Fruit fly (Drosophila melanogaster): ENCODE measurements around the gene Lcp65Ab2.

Gene Lcp65Ab2

DNA sequence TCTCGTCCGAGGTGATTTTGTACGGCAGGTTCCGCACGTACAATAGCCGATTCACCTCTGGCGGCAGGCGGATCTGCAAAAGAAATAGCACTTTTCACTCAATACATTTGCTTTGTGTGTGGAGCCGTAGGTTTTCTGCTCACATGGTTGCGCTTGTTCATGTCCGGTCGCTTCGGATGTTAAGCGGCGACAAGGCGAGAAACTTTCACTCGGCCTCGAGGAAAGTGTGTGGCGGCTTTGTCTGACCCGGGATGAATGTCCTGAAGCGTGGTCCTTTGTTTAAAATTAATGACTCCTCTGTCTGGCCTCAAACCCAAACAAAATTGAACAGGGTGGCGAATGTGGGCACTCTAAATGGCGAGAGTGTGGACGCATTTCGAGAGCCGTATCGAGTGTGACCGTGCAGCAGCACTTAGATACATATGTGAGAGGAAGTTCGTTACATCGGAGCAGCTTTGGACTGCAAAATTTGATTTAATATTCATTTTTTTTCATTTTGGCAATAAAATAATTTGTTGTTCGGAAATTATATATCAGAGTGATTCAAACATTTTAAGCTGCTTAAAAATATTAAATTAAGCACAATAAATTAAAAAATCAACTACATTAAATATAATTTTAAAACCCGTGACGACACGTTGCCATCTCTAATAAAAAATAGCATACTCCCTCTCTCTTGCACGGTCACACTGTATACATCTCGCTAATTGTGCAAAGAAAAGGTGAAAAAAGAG lies 46.5 kb downstream of the Lcp65Ab2 start, which contains the start of the genes Sf3b6 and Tnpo (continued):
- TF ChIP-seq zen (tag; optimal IDR thresholded peaks at IDR 0.05) = peak; percentile 83
- TF ChIP-seq C15 (GFP tag; IDR thresholded peaks at IDR 0.05) = peak; percentile 13; the same call in 1 of the 3 replicates
- peak; percentile 34 for TF ChIP-seq CG4282 (GFP tag; optimal IDR thresholded peaks at IDR 0.05)
- TF ChIP-seq grn (GFP tag; optimal IDR thresholded peaks at IDR 0.05) = no peak
- peak; percentile 73; the same call in 2 of the 3 replicates for TF ChIP-seq so (GFP tag; IDR thresholded peaks at IDR 0.05)
- peak; percentile 47; the same call in 2 of the 3 replicates for TF ChIP-seq CG14860 (GFP tag; IDR thresholded peaks at IDR 0.05; ENCODE audit: partially characterized antibody)
- peak; percentile 86 for TF ChIP-seq CG32772 (GFP tag; IDR thresholded peaks at IDR 0.05)
- no peak for TF ChIP-seq ewg (GFP tag; optimal IDR thresholded peaks at IDR 0.05)
- peak; percentile 31 for TF ChIP-seq slp2 (GFP tag; optimal IDR thresholded peaks at IDR 0.05)
- TF ChIP-seq seq (GFP tag; IDR thresholded peaks at IDR 0.05) = peak; percentile 77
- no peak for TF ChIP-seq crol (GFP tag; IDR thresholded peaks at IDR 0.05)
- peak; percentile 88 for TF ChIP-seq CG9215 (GFP tag; IDR thresholded peaks at IDR 0.05)
- TF ChIP-seq Dp (GFP tag; optimal IDR thresholded peaks at IDR 0.05) = peak; percentile 21
- peak; percentile 58 for TF ChIP-seq psq (GFP tag; optimal IDR thresholded peaks at IDR 0.05)
- no peak for TF ChIP-seq BtbVII (GFP tag; optimal IDR thresholded peaks at IDR 0.05)
- TF ChIP-seq tgo (GFP tag; IDR thresholded peaks at IDR 0.05) = peak; percentile 86
- peak; percentile 47 for TF ChIP-seq CG17802 (tag; optimal IDR thresholded peaks at IDR 0.05)
- TF ChIP-seq ems (GFP tag; optimal IDR thresholded peaks at IDR 0.05) = peak; percentile 63
- peak; percentile 89 for TF ChIP-seq BEAF-32 (GFP tag; optimal IDR thresholded peaks at IDR 0.05)
- peak; percentile 29 for TF ChIP-seq emc (GFP tag; optimal IDR thresholded peaks at IDR 0.05)
- no peak for TF ChIP-seq ac (GFP tag; optimal IDR thresholded peaks at IDR 0.05)
- TF ChIP-seq usp (GFP tag; optimal IDR thresholded peaks at IDR 0.05) = no peak
- TF ChIP-seq bcd (GFP tag; optimal IDR thresholded peaks at IDR 0.05) = peak; percentile 85
- TF ChIP-seq CG11504 (tag; optimal IDR thresholded peaks at IDR 0.05) = no peak
- TF ChIP-seq zen2 (GFP tag; IDR thresholded peaks at IDR 0.05; ENCODE audit: partially characterized antibody) = no peak; the same call in 2 of the 3 replicates
- TF ChIP-seq Spps (tag; optimal IDR thresholded peaks at IDR 0.05) = peak; percentile 48
- no peak for TF ChIP-seq CG31365 (tag; optimal IDR thresholded peaks at IDR 0.05)
- no peak for TF ChIP-seq sima (GFP tag; optimal IDR thresholded peaks at IDR 0.05)
- peak; percentile 63 for TF ChIP-seq Bdp1 (GFP tag; optimal IDR thresholded peaks at IDR 0.05)
- peak; percentile 18; the same call in 1 of the 2 replicates for TF ChIP-seq nerfin-2 (GFP tag; IDR thresholded peaks at IDR 0.05; ENCODE audit: partially characterized antibody)
- no peak for TF ChIP-seq Vsx1 (GFP tag; optimal IDR thresholded peaks at IDR 0.05)
- TF ChIP-seq Usf (GFP tag; optimal IDR thresholded peaks at IDR 0.05) = peak; percentile 79
- peak; percentile 61 for TF ChIP-seq CG13287 (GFP tag; IDR thresholded peaks at IDR 0.05; ENCODE audit: partially characterized antibody)
- TF ChIP-seq CG3163 (GFP tag; optimal IDR thresholded peaks at IDR 0.05) = peak; percentile 16
- TF ChIP-seq fru (optimal IDR thresholded peaks at IDR 0.05) = no peak
- no peak for TF ChIP-seq Hmr (GFP tag; optimal IDR thresholded peaks at IDR 0.05)
- TF ChIP-seq CG31441 (GFP tag; IDR thresholded peaks at IDR 0.05) = no peak
- TF ChIP-seq CG9932 (GFP tag; IDR thresholded peaks at IDR 0.05) = peak; percentile 93
- no peak for TF ChIP-seq exex (tag; optimal IDR thresholded peaks at IDR 0.05)
- TF ChIP-seq p53 (GFP tag; optimal IDR thresholded peaks at IDR 0.05) = peak; percentile 35
- TF ChIP-seq CG6689 (GFP tag; IDR thresholded peaks at IDR 0.05) = peak; percentile 91
- TF ChIP-seq odd (GFP tag; optimal IDR thresholded peaks at IDR 0.05) = no peak
- TF ChIP-seq CG1602 (GFP tag; optimal IDR thresholded peaks at IDR 0.05) = peak; percentile 88
- no peak for TF ChIP-seq CG14965 (GFP tag; optimal IDR thresholded peaks at IDR 0.05; ENCODE audit: borderline replicate concordance)
- no peak for TF ChIP-seq aop (GFP tag; IDR thresholded peaks at IDR 0.05)
- TF ChIP-seq CG18476 (GFP tag; optimal IDR thresholded peaks at IDR 0.05) = peak; percentile 67
- TF ChIP-seq gcm (GFP tag; optimal IDR thresholded peaks at IDR 0.05) = no peak
- TF ChIP-seq CG18764 (GFP tag; optimal IDR thresholded peaks at IDR 0.05) = peak; percentile 64
- no peak for TF ChIP-seq CTCF (GFP tag; optimal IDR thresholded peaks at IDR 0.05)
- no peak for TF ChIP-seq D (optimal IDR thresholded peaks at IDR 0.05)
- TF ChIP-seq D (GFP tag; optimal IDR thresholded peaks at IDR 0.05) = peak; percentile 68

All from whole organism, embryonic.